Worm (Caenorhabditis elegans) whole organism, late embryonic: ENCODE measurements around the gene ebax-1.
A peak's percentile ranks its signal among the peaks of the same experiment; 100 is the strongest.

ENCODE experiments used
- F13H6.1 ChIP-seq: sonication (generic microtip); optimal IDR thresholded peaks from 2 replicates; lab custom pipeline; 2016; ENCODE audit warnings: missing genetic modification characterization, missing compliant biosample characterization
- K02D7.2 ChIP-seq: sonication (generic microtip); optimal IDR thresholded peaks from 2 replicates; lab custom pipeline; 2017; ENCODE audit warnings: mild to moderate bottlenecking, missing genetic modification characterization, missing compliant biosample characterization
- K09A11.1 ChIP-seq: sonication (generic microtip); optimal IDR thresholded peaks from 2 replicates; lab custom pipeline; 2017; ENCODE audit warnings: antibody characterized with exemption, mild to moderate bottlenecking, missing genetic modification characterization, missing compliant biosample characterization; ENCODE audit not compliant: insufficient read depth
- T23F11.4 ChIP-seq: fragments of 200-800 bp; sonication (Bioruptor generic); optimal IDR thresholded peaks from 2 replicates; lab custom pipeline; 2018; ENCODE audit warnings: mild to moderate bottlenecking, missing genetic modification characterization, missing compliant biosample characterization
- Y22D7AL.16 ChIP-seq: sonication (generic microtip); optimal IDR thresholded peaks from 2 replicates; lab custom pipeline; 2016; ENCODE audit warnings: missing genetic modification characterization, missing compliant biosample characterization
- ahr-1 ChIP-seq: sonication (generic microtip); optimal IDR thresholded peaks from 2 replicates; lab custom pipeline; 2016; ENCODE audit warnings: missing genetic modification characterization, missing compliant biosample characterization
- ceh-14 ChIP-seq: sonication (generic microtip); optimal IDR thresholded peaks from 2 replicates; lab custom pipeline; 2016; ENCODE audit warnings: missing genotype, missing genetic modification characterization, missing compliant biosample characterization
- ceh-19 ChIP-seq: fragments of 200-800 bp; sonication (Bioruptor generic); optimal IDR thresholded peaks from 2 replicates; lab custom pipeline; 2018; ENCODE audit warnings: mild to moderate bottlenecking, missing genetic modification characterization, missing compliant biosample characterization
- ceh-22 ChIP-seq: sonication (generic microtip); optimal IDR thresholded peaks from 2 replicates; lab custom pipeline; 2017; ENCODE audit warnings: missing biosample characterization, missing genetic modification characterization
- ceh-24 ChIP-seq: sonication (generic microtip); optimal IDR thresholded peaks from 2 replicates; lab custom pipeline; 2016; ENCODE audit warnings: mild to moderate bottlenecking, missing genetic modification characterization, missing compliant biosample characterization
- ceh-30 ChIP-seq: fragments of 150-350 bp; optimal IDR thresholded peaks from 2 replicates; lab custom pipeline; 2014; ENCODE audit warnings: missing biosample characterization, missing genetic modification characterization
- ceh-34 ChIP-seq: sonication (generic microtip); optimal IDR thresholded peaks from 2 replicates; lab custom pipeline; 2016; ENCODE audit warnings: mild to moderate bottlenecking, missing genetic modification characterization, missing compliant biosample characterization
- ceh-45 ChIP-seq: fragments of 200-800 bp; sonication (Bioruptor generic); IDR thresholded peaks from 2 replicates; pipeline ENCODE4 v1.3.6; 2022; ENCODE audit warnings: missing genetic modification reagents, missing genetic modification characterization, missing compliant biosample characterization
- ceh-48 ChIP-seq: sonication (generic microtip); optimal IDR thresholded peaks from 2 replicates; lab custom pipeline; 2016; ENCODE audit warnings: missing genetic modification characterization, inconsistent platforms, missing compliant biosample characterization
- ceh-6 ChIP-seq: fragments of 200-800 bp; sonication (Bioruptor generic); optimal IDR thresholded peaks from 2 replicates; lab custom pipeline; 2018; ENCODE audit warnings: mild to moderate bottlenecking, missing genetic modification characterization, missing compliant biosample characterization
- ceh-9 ChIP-seq: sonication (generic microtip); optimal IDR thresholded peaks from 2 replicates; lab custom pipeline; 2016; ENCODE audit warnings: mild to moderate bottlenecking, missing genetic modification characterization, inconsistent platforms, missing compliant biosample characterization
- che-1 ChIP-seq: sonication (generic microtip); optimal IDR thresholded peaks from 2 replicates; lab custom pipeline; 2016; ENCODE audit warnings: mild to moderate bottlenecking, missing genetic modification characterization, missing compliant biosample characterization
- dve-1 ChIP-seq: sonication (generic microtip); optimal IDR thresholded peaks from 2 replicates; lab custom pipeline; 2017; ENCODE audit warnings: antibody characterized with exemption, mild to moderate bottlenecking, missing genetic modification characterization, missing compliant biosample characterization
- elt-2 ChIP-seq: sonication (generic microtip); optimal IDR thresholded peaks from 2 replicates; lab custom pipeline; 2016; ENCODE audit warnings: missing genetic modification reagents, missing genetic modification characterization, missing compliant biosample characterization
- elt-4 ChIP-seq: sonication (generic microtip); optimal IDR thresholded peaks from 2 replicates; lab custom pipeline; 2016; ENCODE audit warnings: missing genetic modification characterization, missing compliant biosample characterization
- ets-4 ChIP-seq: sonication (generic microtip); optimal IDR thresholded peaks from 2 replicates; lab custom pipeline; 2016; ENCODE audit warnings: missing genetic modification characterization, missing compliant biosample characterization
- eyg-1 ChIP-seq: sonication (generic microtip); optimal IDR thresholded peaks from 2 replicates; lab custom pipeline; 2016; ENCODE audit warnings: missing genotype, missing genetic modification characterization, missing compliant biosample characterization
- fax-1 ChIP-seq: sonication (generic microtip); optimal IDR thresholded peaks from 2 replicates; lab custom pipeline; 2016; ENCODE audit warnings: missing genotype, missing genetic modification characterization, missing compliant biosample characterization
- fkh-10 ChIP-seq: fragments of 150-350 bp; optimal IDR thresholded peaks from 2 replicates; lab custom pipeline; 2014; ENCODE audit warnings: missing biosample characterization, missing genetic modification reagents, missing genetic modification characterization
- fkh-6 ChIP-seq: sonication (generic microtip); optimal IDR thresholded peaks from 2 replicates; lab custom pipeline; 2016; ENCODE audit warnings: missing genetic modification characterization, missing compliant biosample characterization
- gmeb-2 ChIP-seq: sonication (generic microtip); optimal IDR thresholded peaks from 2 replicates; lab custom pipeline; 2016; ENCODE audit warnings: missing genetic modification characterization, inconsistent platforms, missing compliant biosample characterization
- hlh-6 ChIP-seq: sonication (generic microtip); optimal IDR thresholded peaks from 2 replicates; lab custom pipeline; 2016; ENCODE audit warnings: missing genotype, missing genetic modification characterization, missing compliant biosample characterization
- hlh-8 ChIP-seq: sonication (generic microtip); optimal IDR thresholded peaks from 2 replicates; lab custom pipeline; 2016; ENCODE audit warnings: missing genotype, missing genetic modification characterization, missing compliant biosample characterization
- lim-6 ChIP-seq: sonication (generic microtip); optimal IDR thresholded peaks from 2 replicates; lab custom pipeline; 2016; ENCODE audit warnings: missing genetic modification characterization, missing compliant biosample characterization
- lin-11 ChIP-seq: fragments of 200-800 bp; sonication (Bioruptor generic); optimal IDR thresholded peaks from 2 replicates; lab custom pipeline; 2018; ENCODE audit warnings: mild to moderate bottlenecking, missing genetic modification characterization, missing compliant biosample characterization
- mec-3 ChIP-seq: sonication (generic microtip); optimal IDR thresholded peaks from 2 replicates; lab custom pipeline; 2016; ENCODE audit warnings: borderline replicate concordance, missing genetic modification characterization, missing compliant biosample characterization
- nfya-1 ChIP-seq: sonication (generic microtip); optimal IDR thresholded peaks from 2 replicates; lab custom pipeline; 2017; ENCODE audit warnings: missing genetic modification characterization, mild to moderate bottlenecking, missing compliant biosample characterization, antibody characterized with exemption, moderate library complexity
- npax-4 ChIP-seq: sonication (generic microtip); optimal IDR thresholded peaks from 2 replicates; lab custom pipeline; 2016; ENCODE audit warnings: missing genetic modification characterization, missing compliant biosample characterization
- odd-2 ChIP-seq: sonication (generic microtip); optimal IDR thresholded peaks from 2 replicates; lab custom pipeline; 2017; ENCODE audit warnings: antibody characterized with exemption, mild to moderate bottlenecking, missing genetic modification characterization, missing compliant biosample characterization
- pag-3 ChIP-seq: sonication (generic microtip); optimal IDR thresholded peaks from 2 replicates; lab custom pipeline; 2016; ENCODE audit warnings: missing compliant biosample characterization, missing genetic modification characterization, borderline replicate concordance
- pat-9 ChIP-seq: fragments of 200-800 bp; sonication (Bioruptor generic); optimal IDR thresholded peaks from 2 replicates; lab custom pipeline; 2018; ENCODE audit warnings: mild to moderate bottlenecking, missing genetic modification characterization, moderate library complexity, missing compliant biosample characterization
- pax-1 ChIP-seq: fragments of 150-350 bp; optimal IDR thresholded peaks from 2 replicates; lab custom pipeline; 2014; ENCODE audit warnings: missing biosample characterization, missing genetic modification characterization
- pha-2 ChIP-seq: sonication (generic microtip); optimal IDR thresholded peaks from 2 replicates; lab custom pipeline; 2017; ENCODE audit warnings: mild to moderate bottlenecking, missing genetic modification characterization, missing compliant biosample characterization
- pha-4 ChIP-seq: fragments of 150-350 bp; optimal IDR thresholded peaks from 2 replicates; lab custom pipeline; 2018; ENCODE audit warnings: missing biosample characterization, missing genetic modification reagents, missing genetic modification characterization
- pqm-1 ChIP-seq: sonication (generic microtip); optimal IDR thresholded peaks from 2 replicates; lab custom pipeline; 2016; ENCODE audit warnings: missing genetic modification characterization, missing compliant biosample characterization
- pros-1 ChIP-seq: fragments of 150-350 bp; optimal IDR thresholded peaks from 2 replicates; lab custom pipeline; 2014; ENCODE audit warnings: missing biosample characterization, missing genetic modification reagents, missing genetic modification characterization
- rnt-1 ChIP-seq: sonication (generic microtip); optimal IDR thresholded peaks from 2 replicates; lab custom pipeline; 2016; ENCODE audit warnings: missing genetic modification characterization, missing compliant biosample characterization
- sdc-2 ChIP-seq: sonication (generic microtip); optimal IDR thresholded peaks from 2 replicates; lab custom pipeline; 2016; ENCODE audit warnings: missing genotype, missing genetic modification characterization, missing compliant biosample characterization
- sox-2 ChIP-seq: fragments of 200-800 bp; sonication (Bioruptor generic); IDR thresholded peaks from 2 replicates; pipeline ENCODE4 v1.3.6; 2022; ENCODE audit warnings: missing genetic modification reagents, missing genetic modification characterization, missing compliant biosample characterization
- sox-4 ChIP-seq: sonication (generic microtip); optimal IDR thresholded peaks from 2 replicates; lab custom pipeline; 2017; ENCODE audit warnings: mild to moderate bottlenecking, missing genetic modification characterization, inconsistent platforms, missing compliant biosample characterization
- tbx-7 ChIP-seq: sonication (generic microtip); optimal IDR thresholded peaks from 2 replicates; lab custom pipeline; 2016; ENCODE audit warnings: missing genotype, missing genetic modification characterization, missing compliant biosample characterization
- ttx-3 ChIP-seq: sonication (generic microtip); optimal IDR thresholded peaks from 2 replicates; lab custom pipeline; 2016; ENCODE audit warnings: missing genetic modification reagents, missing genetic modification characterization, missing compliant biosample characterization
- unc-3 ChIP-seq, 2 experiments: fragments of 200-800 bp in 1 of 2; sonication (Bioruptor generic) in 1 of 2; sonication (generic microtip) in 1 of 2; conservative IDR thresholded peaks in 1 of 2; optimal IDR thresholded peaks in 1 of 2; 2 replicates each; pipeline versions ENCODE4 v1.3.6 to Lab custom; 2016 to 2022; ENCODE audit warnings: missing compliant biosample characterization in 2 of 2, missing genetic modification characterization in 2 of 2, missing genetic modification reagents in 1 of 2
- unc-55 ChIP-seq: sonication (generic microtip); optimal IDR thresholded peaks from 2 replicates; lab custom pipeline; 2017; ENCODE audit warnings: missing biosample characterization, missing genetic modification reagents, missing genetic modification characterization
- unc-86 ChIP-seq: sonication (generic microtip); optimal IDR thresholded peaks from 2 replicates; lab custom pipeline; 2016; ENCODE audit warnings: missing genetic modification characterization, missing compliant biosample characterization
- zip-5 ChIP-seq: sonication (generic microtip); optimal IDR thresholded peaks from 2 replicates; lab custom pipeline; 2016; ENCODE audit warnings: missing genetic modification characterization, missing compliant biosample characterization
- ztf-16 ChIP-seq: sonication (generic microtip); optimal IDR thresholded peaks from 2 replicates; lab custom pipeline; 2017; ENCODE audit warnings: missing genetic modification characterization, missing compliant biosample characterization

The ebax-1 gene

ce11 chrIV:10341618-10342360 lies 55.0 kb downstream of the ebax-1 start:
- TF ChIP-seq gmeb-2 (tag; lab: Kevin White, UChicago) (no peak), sox-2 (GFP tag; lab: Robert Waterston, UW) (no peak), K02D7.2 (no peak), T23F11.4 (GFP tag; lab: Kevin White, UChicago) (no peak), rnt-1 (no peak), pros-1 (tag; lab: Kevin White, UChicago) (no peak), ceh-24 (no peak), ceh-30 (tag; lab: Kevin White, UChicago) (no peak), nfya-1 (peak; percentile 63), unc-55 (GFP tag; lab: Kevin White, UChicago) (no peak), ceh-9 (tag; lab: Kevin White, UChicago) (no peak), sox-4 (tag; lab: Kevin White, UChicago) (peak; percentile 35), ztf-16 (tag; lab: Kevin White, UChicago) (no peak), fkh-6 (tag; lab: Kevin White, UChicago) (no peak), zip-5 (tag; lab: Kevin White, UChicago) (no peak), ceh-14 (tag; lab: Kevin White, UChicago) (no peak), fax-1 (tag; lab: Kevin White, UChicago) (peak; percentile 64), pha-4 (tag; lab: Kevin White, UChicago) (no peak), hlh-6 (tag; lab: Kevin White, UChicago) (no peak), ttx-3 (tag; lab: Kevin White, UChicago) (no peak), odd-2 (no peak), ceh-34 (tag; lab: Kevin White, UChicago) (peak; percentile 35), F13H6.1 (tag; lab: Kevin White, UChicago) (no peak), pha-2 (tag; lab: Kevin White, UChicago) (no peak), pat-9 (tag; lab: Kevin White, UChicago) (no peak), K09A11.1 (tag; lab: Kevin White, UChicago) (no peak), Y22D7AL.16 (tag; lab: Kevin White, UChicago) (no peak), elt-4 (tag; lab: Kevin White, UChicago) (no peak), eyg-1 (no peak), tbx-7 (no peak), che-1 (tag; lab: Kevin White, UChicago) (no peak), npax-4 (tag; lab: Kevin White, UChicago) (no peak), elt-2 (tag; lab: Kevin White, UChicago) (no peak), unc-86 (no peak), mec-3 (tag; lab: Kevin White, UChicago) (no peak), ceh-45 (GFP tag; lab: Robert Waterston, UW) (no peak), pqm-1 (tag; lab: Kevin White, UChicago) (peak; percentile 52), dve-1 (tag; lab: Kevin White, UChicago) (no peak), pax-1 (tag; lab: Kevin White, UChicago) (no peak), ceh-48 (tag; lab: Kevin White, UChicago) (no peak), fkh-10 (no peak), lim-6 (tag; lab: Kevin White, UChicago) (no peak), ceh-6 (GFP tag; lab: Kevin White, UChicago) (no peak), unc-3 (GFP tag; conservative IDR thresholded peaks at IDR 0.05; lab: Robert Waterston, UW) (no peak), unc-3 (tag; optimal IDR thresholded peaks at IDR 0.05; lab: Kevin White, UChicago) (no peak), pag-3 (tag; lab: Kevin White, UChicago) (no peak), lin-11 (tag; lab: Kevin White, UChicago) (no peak), ceh-19 (no peak), ets-4 (tag; lab: Kevin White, UChicago) (no peak), ahr-1 (no peak), sdc-2 (peak; percentile 26), hlh-8 (tag; lab: Kevin White, UChicago) (no peak), ceh-22 (tag; lab: Kevin White, UChicago) (no peak)
